Worm (Caenorhabditis elegans) whole organism, late embryonic: Measurements from ENCODE around the gene C25H3.3.

Source experiments
- C38D4.7 ChIP-seq: fragments of 200-800 bp; sonication (Bioruptor generic); optimal IDR thresholded peaks from 2 replicates; lab custom pipeline; 2018; ENCODE audit warnings: mild to moderate bottlenecking, missing genetic modification characterization, moderate library complexity, missing compliant biosample characterization
- K09A11.1 ChIP-seq: sonication (generic microtip); optimal IDR thresholded peaks from 2 replicates; lab custom pipeline; 2017; ENCODE audit warnings: antibody characterized with exemption, mild to moderate bottlenecking, missing genetic modification characterization, missing compliant biosample characterization; ENCODE audit not compliant: insufficient read depth
- T23F11.4 ChIP-seq: fragments of 200-800 bp; sonication (Bioruptor generic); optimal IDR thresholded peaks from 2 replicates; lab custom pipeline; 2018; ENCODE audit warnings: mild to moderate bottlenecking, missing genetic modification characterization, missing compliant biosample characterization
- Y22D7AL.16 ChIP-seq: sonication (generic microtip); optimal IDR thresholded peaks from 2 replicates; lab custom pipeline; 2016; ENCODE audit warnings: missing genetic modification characterization, missing compliant biosample characterization
- ceh-14 ChIP-seq: sonication (generic microtip); optimal IDR thresholded peaks from 2 replicates; lab custom pipeline; 2016; ENCODE audit warnings: missing genotype, missing genetic modification characterization, missing compliant biosample characterization
- ceh-31 ChIP-seq: sonication (generic microtip); optimal IDR thresholded peaks from 2 replicates; lab custom pipeline; 2016; ENCODE audit warnings: missing genetic modification characterization, missing compliant biosample characterization
- ceh-45 ChIP-seq: fragments of 200-800 bp; sonication (Bioruptor generic); IDR thresholded peaks from 2 replicates; pipeline ENCODE4 v1.3.6; 2022; ENCODE audit warnings: missing genetic modification reagents, missing genetic modification characterization, missing compliant biosample characterization
- ceh-48 ChIP-seq: sonication (generic microtip); optimal IDR thresholded peaks from 2 replicates; lab custom pipeline; 2016; ENCODE audit warnings: missing genetic modification characterization, inconsistent platforms, missing compliant biosample characterization
- ceh-6 ChIP-seq: fragments of 200-800 bp; sonication (Bioruptor generic); optimal IDR thresholded peaks from 2 replicates; lab custom pipeline; 2018; ENCODE audit warnings: mild to moderate bottlenecking, missing genetic modification characterization, missing compliant biosample characterization
- ceh-9 ChIP-seq: sonication (generic microtip); optimal IDR thresholded peaks from 2 replicates; lab custom pipeline; 2016; ENCODE audit warnings: mild to moderate bottlenecking, missing genetic modification characterization, inconsistent platforms, missing compliant biosample characterization
- che-1 ChIP-seq: sonication (generic microtip); optimal IDR thresholded peaks from 2 replicates; lab custom pipeline; 2016; ENCODE audit warnings: mild to moderate bottlenecking, missing genetic modification characterization, missing compliant biosample characterization
- elt-2 ChIP-seq: sonication (generic microtip); optimal IDR thresholded peaks from 2 replicates; lab custom pipeline; 2016; ENCODE audit warnings: missing genetic modification reagents, missing genetic modification characterization, missing compliant biosample characterization
- elt-4 ChIP-seq: sonication (generic microtip); optimal IDR thresholded peaks from 2 replicates; lab custom pipeline; 2016; ENCODE audit warnings: missing genetic modification characterization, missing compliant biosample characterization
- eyg-1 ChIP-seq: sonication (generic microtip); optimal IDR thresholded peaks from 2 replicates; lab custom pipeline; 2016; ENCODE audit warnings: missing genotype, missing genetic modification characterization, missing compliant biosample characterization
- fkh-6 ChIP-seq: sonication (generic microtip); optimal IDR thresholded peaks from 2 replicates; lab custom pipeline; 2016; ENCODE audit warnings: missing genetic modification characterization, missing compliant biosample characterization
- hlh-15 ChIP-seq: sonication (generic microtip); optimal IDR thresholded peaks from 2 replicates; lab custom pipeline; 2016; ENCODE audit warnings: missing genetic modification characterization, missing compliant biosample characterization
- hlh-8 ChIP-seq: sonication (generic microtip); optimal IDR thresholded peaks from 2 replicates; lab custom pipeline; 2016; ENCODE audit warnings: missing genotype, missing genetic modification characterization, missing compliant biosample characterization
- lim-6 ChIP-seq: sonication (generic microtip); optimal IDR thresholded peaks from 2 replicates; lab custom pipeline; 2016; ENCODE audit warnings: missing genetic modification characterization, missing compliant biosample characterization
- lin-11 ChIP-seq: fragments of 200-800 bp; sonication (Bioruptor generic); optimal IDR thresholded peaks from 2 replicates; lab custom pipeline; 2018; ENCODE audit warnings: mild to moderate bottlenecking, missing genetic modification characterization, missing compliant biosample characterization
- nfya-1 ChIP-seq: sonication (generic microtip); optimal IDR thresholded peaks from 2 replicates; lab custom pipeline; 2017; ENCODE audit warnings: missing genetic modification characterization, mild to moderate bottlenecking, missing compliant biosample characterization, antibody characterized with exemption, moderate library complexity
- nhr-232 ChIP-seq: sonication (generic microtip); optimal IDR thresholded peaks from 2 replicates; lab custom pipeline; 2016; ENCODE audit warnings: missing genetic modification characterization, missing compliant biosample characterization
- npax-4 ChIP-seq: sonication (generic microtip); optimal IDR thresholded peaks from 2 replicates; lab custom pipeline; 2016; ENCODE audit warnings: missing genetic modification characterization, missing compliant biosample characterization
- odd-2 ChIP-seq: sonication (generic microtip); optimal IDR thresholded peaks from 2 replicates; lab custom pipeline; 2017; ENCODE audit warnings: antibody characterized with exemption, mild to moderate bottlenecking, missing genetic modification characterization, missing compliant biosample characterization
- pag-3 ChIP-seq: sonication (generic microtip); optimal IDR thresholded peaks from 2 replicates; lab custom pipeline; 2016; ENCODE audit warnings: missing compliant biosample characterization, missing genetic modification characterization, borderline replicate concordance
- pha-2 ChIP-seq: sonication (generic microtip); optimal IDR thresholded peaks from 2 replicates; lab custom pipeline; 2017; ENCODE audit warnings: mild to moderate bottlenecking, missing genetic modification characterization, missing compliant biosample characterization
- pros-1 ChIP-seq: fragments of 150-350 bp; optimal IDR thresholded peaks from 2 replicates; lab custom pipeline; 2014; ENCODE audit warnings: missing biosample characterization, missing genetic modification reagents, missing genetic modification characterization
- ref-2 ChIP-seq: sonication (generic microtip); optimal IDR thresholded peaks from 2 replicates; lab custom pipeline; 2016; ENCODE audit warnings: missing genetic modification characterization, missing compliant biosample characterization
- sox-2 ChIP-seq: fragments of 200-800 bp; sonication (Bioruptor generic); IDR thresholded peaks from 2 replicates; pipeline ENCODE4 v1.3.6; 2022; ENCODE audit warnings: missing genetic modification reagents, missing genetic modification characterization, missing compliant biosample characterization
- syd-9 ChIP-seq: sonication (generic microtip); optimal IDR thresholded peaks from 2 replicates; lab custom pipeline; 2016; ENCODE audit warnings: mild to moderate bottlenecking, missing genetic modification characterization, moderate library complexity, missing compliant biosample characterization
- tbx-2 ChIP-seq: sonication (generic microtip); optimal IDR thresholded peaks from 2 replicates; lab custom pipeline; 2016; ENCODE audit warnings: missing genetic modification characterization, missing compliant biosample characterization
- unc-3 ChIP-seq, 2 experiments: fragments of 200-800 bp in 1 of 2; sonication (Bioruptor generic) in 1 of 2; sonication (generic microtip) in 1 of 2; conservative IDR thresholded peaks in 1 of 2; optimal IDR thresholded peaks in 1 of 2; 2 replicates each; pipeline versions ENCODE4 v1.3.6 to Lab custom; 2016 to 2022; ENCODE audit warnings: missing compliant biosample characterization in 2 of 2, missing genetic modification characterization in 2 of 2, missing genetic modification reagents in 1 of 2
- unc-42 ChIP-seq: sonication (generic microtip); optimal IDR thresholded peaks from 2 replicates; lab custom pipeline; 2016; ENCODE audit warnings: missing genotype, missing genetic modification characterization, missing compliant biosample characterization
- unc-55 ChIP-seq: sonication (generic microtip); optimal IDR thresholded peaks from 2 replicates; lab custom pipeline; 2017; ENCODE audit warnings: missing biosample characterization, missing genetic modification reagents, missing genetic modification characterization
- zip-5 ChIP-seq: sonication (generic microtip); optimal IDR thresholded peaks from 2 replicates; lab custom pipeline; 2016; ENCODE audit warnings: missing genetic modification characterization, missing compliant biosample characterization
- ztf-16 ChIP-seq: sonication (generic microtip); optimal IDR thresholded peaks from 2 replicates; lab custom pipeline; 2017; ENCODE audit warnings: missing genetic modification characterization, missing compliant biosample characterization

C25H3.3 gene

DNA sequence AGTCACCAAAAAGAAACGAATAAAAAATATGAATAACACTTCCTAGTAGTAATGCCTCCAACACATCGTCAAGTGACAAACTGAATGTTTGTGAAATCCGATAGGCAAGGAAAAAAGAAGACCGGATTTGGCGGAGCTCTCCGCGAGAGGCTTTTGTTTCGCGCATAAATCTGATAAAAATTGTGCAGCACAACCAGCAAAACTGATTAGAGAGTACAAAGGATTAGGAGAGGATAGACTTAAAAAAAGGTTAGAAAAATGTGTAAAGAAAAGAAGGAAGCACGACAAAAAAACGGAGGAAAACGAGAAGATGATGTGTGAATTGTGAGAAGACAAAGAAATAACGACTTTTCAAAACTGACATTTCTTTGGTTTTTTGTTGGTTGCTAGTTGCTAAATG lies 33.7 kb downstream of the C25H3.3 start, which contains the start of gene rab-3:
TSS of gene rab-3 (minus strand) at position 147 of the 400 bp plus-strand sequence.
- TF ChIP-seq unc-42 (tag; lab: Kevin White, UChicago) (peak; percentile 78), sox-2 (GFP tag; lab: Robert Waterston, UW) (no peak), pha-2 (tag; lab: Kevin White, UChicago) (no peak), npax-4 (no peak), hlh-15 (no peak), ref-2 (tag; lab: Kevin White, UChicago) (no peak), odd-2 (no peak)

DNA sequence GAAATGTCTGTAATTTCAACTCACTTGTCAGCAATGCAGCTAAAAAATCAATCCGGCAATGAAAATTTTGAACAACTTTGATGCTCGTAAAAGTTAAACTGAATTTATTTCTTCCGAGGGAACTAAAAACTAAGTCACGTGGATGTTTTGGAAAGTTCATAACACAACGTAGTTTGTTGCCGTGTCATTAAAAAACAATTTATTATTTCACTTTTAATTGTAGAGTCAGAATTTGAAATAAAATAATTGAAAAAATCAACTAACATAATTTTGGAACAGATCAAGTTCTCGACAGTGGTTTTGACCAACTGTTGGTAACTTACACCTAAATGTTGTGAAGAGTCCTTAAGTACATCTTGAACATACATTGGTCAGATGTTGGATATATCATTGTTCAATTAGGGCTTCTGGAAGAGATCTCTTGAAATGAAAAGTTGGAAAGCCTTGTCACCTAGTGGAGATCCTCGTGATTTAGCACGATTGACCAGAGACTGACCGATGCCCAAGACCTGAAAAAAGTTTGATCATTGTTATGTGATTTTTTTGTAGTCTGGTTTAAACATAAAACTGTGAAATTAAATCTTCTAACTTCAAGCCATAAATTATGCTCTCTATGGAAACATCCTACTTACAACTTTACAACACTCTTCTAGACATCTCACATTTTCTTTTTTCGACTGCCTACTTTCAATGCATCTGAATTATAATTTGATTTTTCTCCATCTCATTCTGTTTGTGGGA lies 36.5 kb downstream of the C25H3.3 start, which contains the start of the genes C18A3.7 and C18A3.11:
TSS of gene C18A3.7 (minus strand) at position 101 of the 741 bp plus-strand sequence.
TSS of gene C18A3.11 (plus strand) at position 691 of the 741 bp plus-strand sequence.
- TF ChIP-seq elt-4 (no peak), C38D4.7 (GFP tag; lab: Kevin White, UChicago) (no peak), pag-3 (tag; lab: Kevin White, UChicago) (no peak), ceh-31 (tag; lab: Kevin White, UChicago) (no peak), che-1 (tag; lab: Kevin White, UChicago) (no peak), lim-6 (tag; lab: Kevin White, UChicago) (no peak), T23F11.4 (no peak)

ce11 chrII:5734883-5735282 lies 40.9 kb downstream of the C25H3.3 start:
- TF ChIP-seq odd-2 (no peak), ceh-14 (tag; lab: Kevin White, UChicago) (no peak), hlh-8 (tag; lab: Kevin White, UChicago) (no peak), ceh-9 (no peak), ceh-48 (tag; lab: Kevin White, UChicago) (no peak), elt-2 (tag; lab: Kevin White, UChicago) (no peak), tbx-2 (tag; lab: Kevin White, UChicago) (no peak), ceh-45 (no peak), eyg-1 (tag; lab: Kevin White, UChicago) (no peak), ztf-16 (tag; lab: Kevin White, UChicago) (no peak), T23F11.4 (no peak), pros-1 (tag; lab: Kevin White, UChicago) (no peak), ceh-6 (no peak), syd-9 (no peak)

ce11 chrII:5735744-5736143 lies 41.8 kb downstream of the C25H3.3 start:
- TF ChIP-seq unc-55 (GFP tag; lab: Kevin White, UChicago) (no peak), zip-5 (tag; lab: Kevin White, UChicago) (no peak), Y22D7AL.16 (tag; lab: Kevin White, UChicago) (no peak), lin-11 (tag; lab: Kevin White, UChicago) (no peak), ref-2 (tag; lab: Kevin White, UChicago) (no peak), pag-3 (tag; lab: Kevin White, UChicago) (no peak), T23F11.4 (no peak), nhr-232 (tag; lab: Kevin White, UChicago) (no peak), unc-3 (GFP tag; conservative IDR thresholded peaks at IDR 0.05; lab: Robert Waterston, UW) (no peak), unc-3 (tag; optimal IDR thresholded peaks at IDR 0.05; lab: Kevin White, UChicago) (no peak), elt-4 (no peak), nfya-1 (tag; lab: Kevin White, UChicago) (no peak), K09A11.1 (tag; lab: Kevin White, UChicago) (no peak), hlh-8 (tag; lab: Kevin White, UChicago) (no peak), fkh-6 (tag; lab: Kevin White, UChicago) (no peak)
